Fruit fly (Drosophila melanogaster): ENCODE results near the gene CG10973.

Gene CG10973

DNA sequence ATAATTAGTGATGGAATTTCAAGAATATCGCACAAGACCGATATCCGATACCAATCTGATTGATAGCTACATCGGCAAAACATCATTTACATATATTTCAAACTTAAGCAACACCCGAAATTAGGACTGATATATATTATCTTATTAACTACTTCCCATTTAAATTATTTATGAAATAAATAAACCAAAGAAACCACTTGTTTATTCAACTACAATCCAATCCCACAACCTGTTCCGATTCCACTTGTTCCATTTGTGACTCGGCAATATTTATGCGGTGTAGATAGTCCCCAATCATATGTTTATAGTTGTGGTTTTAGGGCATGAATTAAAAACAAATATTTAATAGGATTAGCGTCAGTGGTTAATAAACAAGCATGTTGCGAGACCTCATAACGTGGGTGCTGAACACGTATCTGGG lies at the start of gene CG10973, which contains the start of gene Vps13D (continued):
- no peak for TF ChIP-seq gt (GFP tag; IDR thresholded peaks at IDR 0.05)
- no peak for TF ChIP-seq CG14965 (GFP tag; optimal IDR thresholded peaks at IDR 0.05; ENCODE audit: borderline replicate concordance)
- TF ChIP-seq CG12391 (tag; optimal IDR thresholded peaks at IDR 0.05) = no peak
- no peak for TF ChIP-seq dmrt99B (tag; optimal IDR thresholded peaks at IDR 0.05)
- no peak for TF ChIP-seq CG2889 (GFP tag; IDR thresholded peaks at IDR 0.05)
- no peak for TF ChIP-seq Spps (tag; optimal IDR thresholded peaks at IDR 0.05)
- peak; percentile 42 for TF ChIP-seq MESR4 (GFP tag; optimal IDR thresholded peaks at IDR 0.05)
- TF ChIP-seq CG31388 (GFP tag; optimal IDR thresholded peaks at IDR 0.05) = no peak
- peak; percentile 83 for TF ChIP-seq HLH4C (GFP tag; IDR thresholded peaks at IDR 0.05; ENCODE audit: partially characterized antibody)
- no peak for TF ChIP-seq ro (GFP tag; IDR thresholded peaks at IDR 0.05)
- peak; percentile 59 for TF ChIP-seq pita (GFP tag; optimal IDR thresholded peaks at IDR 0.05)
- TF ChIP-seq D19A (tag; optimal IDR thresholded peaks at IDR 0.05) = no peak
- TF ChIP-seq CG10366 (GFP tag; IDR thresholded peaks at IDR 0.05) = no peak; the same call in 1 of the 2 replicates
- TF ChIP-seq kni (GFP tag; optimal IDR thresholded peaks at IDR 0.05) = no peak
- peak; percentile 71 for TF ChIP-seq CG3995 (GFP tag; optimal IDR thresholded peaks at IDR 0.05)
- peak; percentile 70 for TF ChIP-seq Atf6 (GFP tag; IDR thresholded peaks at IDR 0.05)
- TF ChIP-seq YL-1 (GFP tag; optimal IDR thresholded peaks at IDR 0.05) = peak; percentile 91
- no peak for TF ChIP-seq CG32767 (GFP tag; IDR thresholded peaks at IDR 0.05)
- no peak for TF ChIP-seq Optix (GFP tag; IDR thresholded peaks at IDR 0.05)
- TF ChIP-seq en (GFP tag; optimal IDR thresholded peaks at IDR 0.05) = no peak
- TF ChIP-seq Rfx (GFP tag; IDR thresholded peaks at IDR 0.05) = no peak; the same call in 1 of the 2 replicates
- TF ChIP-seq Oaz (GFP tag; IDR thresholded peaks at IDR 0.05) = no peak
- no peak for TF ChIP-seq ac (GFP tag; optimal IDR thresholded peaks at IDR 0.05)
- peak; percentile 58 for TF ChIP-seq CG30403 (GFP tag; optimal IDR thresholded peaks at IDR 0.05)
- TF ChIP-seq NFAT (GFP tag; IDR thresholded peaks at IDR 0.05) = no peak
- no peak for TF ChIP-seq tio (GFP tag; optimal IDR thresholded peaks at IDR 0.05)
- no peak for TF ChIP-seq gsb-n (tag; optimal IDR thresholded peaks at IDR 0.05)
- no peak for TF ChIP-seq pb (GFP tag; optimal IDR thresholded peaks at IDR 0.05)
- no peak for TF ChIP-seq CG18619 (GFP tag; optimal IDR thresholded peaks at IDR 0.05)
- peak; percentile 96 for TF ChIP-seq pfk (GFP tag; optimal IDR thresholded peaks at IDR 0.05)
- TF ChIP-seq CG2202 (tag; optimal IDR thresholded peaks at IDR 0.05) = no peak
- TF ChIP-seq gro (GFP tag; optimal IDR thresholded peaks at IDR 0.05) = peak; percentile 11
- peak; percentile 75 to 94 for TF ChIP-seq crp (GFP tag; optimal IDR thresholded peaks at IDR 0.05)
- peak; percentile 16 for TF ChIP-seq NK7.1 (GFP tag; optimal IDR thresholded peaks at IDR 0.05)
- no peak for TF ChIP-seq Drgx (GFP tag; IDR thresholded peaks at IDR 0.05)
- no peak for TF ChIP-seq ttk (GFP tag; IDR thresholded peaks at IDR 0.05)
- no peak for TF ChIP-seq CG30431 (GFP tag; optimal IDR thresholded peaks at IDR 0.05)
- no peak for TF ChIP-seq CG3726 (GFP tag; IDR thresholded peaks at IDR 0.05)
- TF ChIP-seq CG16813 (GFP tag; IDR thresholded peaks at IDR 0.05; ENCODE audit: partially characterized antibody) = peak; percentile 86
- no peak for TF ChIP-seq hkb (optimal IDR thresholded peaks at IDR 0.05)
- peak; percentile 55; the same call in 1 of the 2 replicates for TF ChIP-seq hkb (GFP tag; IDR thresholded peaks at IDR 0.05)
- no peak for TF ChIP-seq CG8478 (optimal IDR thresholded peaks at IDR 0.05)
- TF ChIP-seq NfI (GFP tag; optimal IDR thresholded peaks at IDR 0.05) = no peak
- peak; percentile 81 for TF ChIP-seq CG2875 (GFP tag; optimal IDR thresholded peaks at IDR 0.05)
- TF ChIP-seq cato (GFP tag; optimal IDR thresholded peaks at IDR 0.05; ENCODE audit: borderline replicate concordance) = no peak
- TF ChIP-seq Hsf (GFP tag; optimal IDR thresholded peaks at IDR 0.05) = peak; percentile 52
- peak; percentile 11 for TF ChIP-seq Chrac-16 (GFP tag; optimal IDR thresholded peaks at IDR 0.05)
- no peak for TF ChIP-seq CG11695 (GFP tag; IDR thresholded peaks at IDR 0.05)
- peak; percentile 62 for TF ChIP-seq CG31365 (tag; optimal IDR thresholded peaks at IDR 0.05)
- TF ChIP-seq CG17568 (GFP tag; optimal IDR thresholded peaks at IDR 0.05) = peak; percentile 84
- no peak for TF ChIP-seq CG10462 (GFP tag; optimal IDR thresholded peaks at IDR 0.05)
- TF ChIP-seq emc (GFP tag; optimal IDR thresholded peaks at IDR 0.05) = no peak

Measured in whole organism, embryonic.